Fruit fly (Drosophila melanogaster): Measurements from ENCODE around the gene CG14658.

dm6 chr3R:4864901-4865601 lies 34.7 kb upstream of the CG14658 start:
- no peak for TF ChIP-seq Abd-B (GFP tag; optimal IDR thresholded peaks at IDR 0.05)
- TF ChIP-seq GATAd (GFP tag; optimal IDR thresholded peaks at IDR 0.05), result no peak
- TF ChIP-seq fru (GFP tag; optimal IDR thresholded peaks at IDR 0.05), result no peak
- no peak for TF ChIP-seq dl (GFP tag; optimal IDR thresholded peaks at IDR 0.05; ENCODE audit: insufficient read depth in 1 of 2, partially characterized antibody in 2 of 2)
- no peak for TF ChIP-seq Myc (optimal IDR thresholded peaks at IDR 0.05)
- TF ChIP-seq Vsx2 (GFP tag; optimal IDR thresholded peaks at IDR 0.05; ENCODE audit: partially characterized antibody), result no peak
- TF ChIP-seq lola (GFP tag; optimal IDR thresholded peaks at IDR 0.05), result no peak
- TF ChIP-seq Sp1 (GFP tag; optimal IDR thresholded peaks at IDR 0.05), result no peak

All from whole organism, wandering third instar larva.